Fruit fly (Drosophila melanogaster): ENCODE results near the gene CG4950.

DNA sequence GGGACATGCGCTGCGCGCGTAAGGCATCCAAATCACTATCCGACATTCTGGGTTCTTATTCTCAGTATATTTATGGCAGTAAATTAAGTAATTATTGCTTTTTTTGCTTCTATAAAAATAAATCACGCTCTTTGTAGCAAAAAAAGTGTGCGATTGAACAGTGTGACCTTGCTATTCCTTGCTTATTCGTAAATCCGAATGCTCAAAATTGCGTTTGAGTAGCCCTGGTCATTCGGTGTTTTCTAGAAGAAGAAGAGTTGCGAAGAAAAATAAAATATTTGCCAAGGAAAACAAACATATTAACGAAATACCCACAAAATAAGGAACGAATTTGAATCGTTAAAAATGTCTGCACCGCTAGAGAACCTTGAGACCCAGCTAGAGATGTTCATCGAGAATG, 36.1 kb downstream of the CG4950 start, which contains the start of the genes PDCD-5 and MED10:
- TF ChIP-seq CG34367 (tag; optimal IDR thresholded peaks at IDR 0.05) (no peak), CG15710 (tag; optimal IDR thresholded peaks at IDR 0.05) (peak; percentile 12), D1 (tag; optimal IDR thresholded peaks at IDR 0.05) (peak; percentile 56), EcR (GFP tag; optimal IDR thresholded peaks at IDR 0.05) (no peak), Snoo (tag; optimal IDR thresholded peaks at IDR 0.05) (peak; percentile 3), CG8301 (tag; optimal IDR thresholded peaks at IDR 0.05) (no peak), CG12605 (GFP tag; IDR thresholded peaks at IDR 0.05) (no peak), fd96Ca (GFP tag; IDR thresholded peaks at IDR 0.05) (no peak), gl (tag; optimal IDR thresholded peaks at IDR 0.05) (no peak), CG4496 (GFP tag; IDR thresholded peaks at IDR 0.05) (0 out of 3 replicates have a peak, but pooled peaks have one; percentile 21), CG13204 (GFP tag; optimal IDR thresholded peaks at IDR 0.05) (no peak), CG17806 (tag; optimal IDR thresholded peaks at IDR 0.05) (peak; percentile 10)
